Fruit fly (Drosophila melanogaster) whole organism, prepupa: ENCODE measurements around the gene Sulf1.

ENCODE experiments used
- Blimp-1 ChIP-seq: fragments of 200-800 bp; sonication (Bioruptor generic); optimal IDR thresholded peaks from 3 replicates; lab custom pipeline; 2017; ENCODE audit warnings: missing biosample characterization, missing genetic modification characterization, mild to moderate bottlenecking, moderate library complexity, missing genetic modification reagents
- CG10631 ChIP-seq: fragments of 200-800 bp; sonication (Bioruptor generic); optimal IDR thresholded peaks from 2 replicates; lab custom pipeline; 2016; ENCODE audit warnings: missing biosample characterization, missing genetic modification characterization
- CG10669 ChIP-seq: fragments of 200-800 bp; sonication (Bioruptor generic); optimal IDR thresholded peaks from 3 replicates; lab custom pipeline; 2018; ENCODE audit warnings: missing biosample characterization, mild to moderate bottlenecking, missing genetic modification characterization, moderate library complexity
- CG11294 ChIP-seq: fragments of 200-800 bp; sonication (Bioruptor generic); IDR thresholded peaks from 2 replicates; pipeline ENCODE4 v1.3.6; 2022; ENCODE audit warnings: missing biosample characterization, missing genetic modification characterization
- CG11762 ChIP-seq: fragments of 200-800 bp; sonication (Bioruptor generic); optimal IDR thresholded peaks from 3 replicates; lab custom pipeline; 2016; ENCODE audit warnings: missing biosample characterization, missing genetic modification characterization; ENCODE audit not compliant: insufficient read depth
- CG15336 ChIP-seq: fragments of 200-800 bp; sonication (Bioruptor generic); IDR thresholded peaks from 2 replicates; pipeline ENCODE4 v1.3.6; 2022; ENCODE audit warnings: missing biosample characterization, missing genetic modification characterization
- CG1621 ChIP-seq: fragments of 200-800 bp; sonication (Bioruptor generic); optimal IDR thresholded peaks from 3 replicates; lab custom pipeline; 2018; ENCODE audit warnings: missing biosample characterization, mild to moderate bottlenecking, missing genetic modification characterization
- CG3032 ChIP-seq: fragments of 200-800 bp; optimal IDR thresholded peaks from 2 replicates; lab custom pipeline; 2019; ENCODE audit warnings: missing biosample characterization, mild to moderate bottlenecking, missing genetic modification characterization, moderate library complexity
- CG31627 ChIP-seq: fragments of 200-800 bp; sonication (Bioruptor generic); optimal IDR thresholded peaks from 3 replicates; lab custom pipeline; 2016; ENCODE audit warnings: missing biosample characterization, missing genetic modification characterization
- CG32006 ChIP-seq: fragments of 200-800 bp; sonication (Bioruptor generic); optimal IDR thresholded peaks from 3 replicates; lab custom pipeline; 2017; ENCODE audit warnings: missing biosample characterization, mild to moderate bottlenecking, missing genetic modification characterization
- CG6276 ChIP-seq: fragments of 200-800 bp; sonication (Bioruptor generic); optimal IDR thresholded peaks from 2 replicates; lab custom pipeline; 2017; ENCODE audit warnings: missing biosample characterization, mild to moderate bottlenecking, missing genetic modification characterization
- CG6808 ChIP-seq: fragments of 200-800 bp; sonication (Bioruptor generic); optimal IDR thresholded peaks from 3 replicates; lab custom pipeline; 2017; ENCODE audit warnings: missing biosample characterization, missing genetic modification characterization, mild to moderate bottlenecking, moderate library complexity, missing genetic modification reagents
- CG8319 ChIP-seq: fragments of 200-800 bp; sonication (Bioruptor generic); optimal IDR thresholded peaks from 3 replicates; lab custom pipeline; 2016; ENCODE audit warnings: missing biosample characterization, missing genetic modification characterization
- CG8632 ChIP-seq: fragments of 200-800 bp; sonication (Bioruptor generic); optimal IDR thresholded peaks from 3 replicates; lab custom pipeline; 2016; ENCODE audit warnings: missing biosample characterization, missing genetic modification characterization
- Eip75B ChIP-seq: fragments of 200-800 bp; sonication (Bioruptor generic); optimal IDR thresholded peaks from 3 replicates; lab custom pipeline; 2016; ENCODE audit warnings: missing biosample characterization, missing genetic modification characterization
- Eip93F ChIP-seq: fragments of 200-800 bp; sonication (Bioruptor generic); optimal IDR thresholded peaks from 2 replicates; lab custom pipeline; 2016; ENCODE audit warnings: missing biosample characterization, mild to moderate bottlenecking, missing genetic modification characterization
- Ets21C ChIP-seq: fragments of 200-800 bp; sonication (Bioruptor generic); optimal IDR thresholded peaks from 3 replicates; lab custom pipeline; 2016; ENCODE audit warnings: missing biosample characterization, missing genetic modification characterization
- Ets96B ChIP-seq: fragments of 200-800 bp; optimal IDR thresholded peaks from 2 replicates; lab custom pipeline; 2019; ENCODE audit warnings: missing biosample characterization, mild to moderate bottlenecking, missing genetic modification characterization, moderate library complexity
- Gug ChIP-seq: fragments of 200-800 bp; sonication (Bioruptor generic); IDR thresholded peaks from 2 replicates; pipeline ENCODE4 v1.3.6; 2022; ENCODE audit warnings: missing biosample characterization, missing genetic modification characterization
- Hr39 ChIP-seq: fragments of 200-800 bp; sonication (Bioruptor generic); optimal IDR thresholded peaks from 2 replicates; lab custom pipeline; 2016; ENCODE audit warnings: missing biosample characterization, missing genetic modification characterization
- Hr4 ChIP-seq: fragments of 200-800 bp; sonication (Bioruptor generic); optimal IDR thresholded peaks from 3 replicates; lab custom pipeline; 2016; ENCODE audit warnings: missing biosample characterization, missing genetic modification characterization
- Lpt ChIP-seq: fragments of 200-800 bp; sonication (Bioruptor generic); optimal IDR thresholded peaks from 3 replicates; lab custom pipeline; 2016; ENCODE audit warnings: missing biosample characterization, missing genetic modification characterization
- OdsH ChIP-seq: fragments of 200-800 bp; sonication (Bioruptor generic); optimal IDR thresholded peaks from 3 replicates; lab custom pipeline; 2016; ENCODE audit warnings: missing biosample characterization, missing genetic modification characterization
- Sox14 ChIP-seq: fragments of 200-800 bp; sonication (Bioruptor generic); optimal IDR thresholded peaks from 3 replicates; lab custom pipeline; 2016; ENCODE audit warnings: missing biosample characterization, missing genetic modification characterization
- Sox15 ChIP-seq: fragments of 200-800 bp; sonication (Bioruptor generic); optimal IDR thresholded peaks from 3 replicates; lab custom pipeline; 2016; ENCODE audit warnings: missing biosample characterization, missing genetic modification characterization
- achi ChIP-seq: fragments of 200-800 bp; sonication (Bioruptor generic); optimal IDR thresholded peaks from 3 replicates; lab custom pipeline; 2016; ENCODE audit warnings: missing biosample characterization, missing genetic modification characterization
- acj6 ChIP-seq: fragments of 200-800 bp; sonication (Bioruptor generic); optimal IDR thresholded peaks from 3 replicates; lab custom pipeline; 2016; ENCODE audit warnings: missing biosample characterization, missing genetic modification characterization
- cyc ChIP-seq: fragments of 200-800 bp; sonication (Bioruptor generic); optimal IDR thresholded peaks from 3 replicates; lab custom pipeline; 2016; ENCODE audit warnings: missing biosample characterization, missing genetic modification characterization
- dac ChIP-seq: fragments of 200-800 bp; sonication (Bioruptor generic); optimal IDR thresholded peaks from 2 replicates; lab custom pipeline; 2017; ENCODE audit warnings: missing biosample characterization, mild to moderate bottlenecking, missing genetic modification characterization
- dsx ChIP-seq: fragments of 200-800 bp; optimal IDR thresholded peaks from 3 replicates; lab custom pipeline; 2019; ENCODE audit warnings: missing biosample characterization, mild to moderate bottlenecking, missing genetic modification characterization, moderate library complexity; ENCODE audit not compliant: poor library complexity, severe bottlenecking
- esn ChIP-seq: fragments of 200-800 bp; sonication (Bioruptor generic); optimal IDR thresholded peaks from 2 replicates; lab custom pipeline; 2016; ENCODE audit warnings: missing biosample characterization, mild to moderate bottlenecking, missing genetic modification characterization, moderate library complexity
- fd85E ChIP-seq: fragments of 200-800 bp; sonication (Bioruptor generic); optimal IDR thresholded peaks from 3 replicates; lab custom pipeline; 2016; ENCODE audit warnings: missing biosample characterization, missing genetic modification characterization
- fkh ChIP-seq: fragments of 200-800 bp; sonication (Bioruptor generic); optimal IDR thresholded peaks from 3 replicates; lab custom pipeline; 2017; ENCODE audit warnings: missing biosample characterization, mild to moderate bottlenecking, missing genetic modification characterization, moderate library complexity
- lz ChIP-seq: fragments of 200-800 bp; sonication (Bioruptor generic); optimal IDR thresholded peaks from 3 replicates; lab custom pipeline; 2016; ENCODE audit warnings: missing biosample characterization, missing genetic modification characterization
- pdm3 ChIP-seq: fragments of 200-800 bp; sonication (Bioruptor generic); optimal IDR thresholded peaks from 3 replicates; lab custom pipeline; 2016; ENCODE audit warnings: missing biosample characterization, missing genetic modification characterization
- salr ChIP-seq, 2 experiments: fragments of 200-800 bp; sonication (Bioruptor generic); optimal IDR thresholded peaks; 3 replicates each; lab custom pipeline; 2016 to 2018; ENCODE audit warnings: missing biosample characterization in 2 of 2, missing genetic modification characterization in 2 of 2, mild to moderate bottlenecking in 1 of 2
- spab ChIP-seq: fragments of 200-800 bp; sonication (Bioruptor generic); optimal IDR thresholded peaks from 2 replicates; lab custom pipeline; 2017; ENCODE audit warnings: missing biosample characterization, mild to moderate bottlenecking, missing genetic modification characterization, missing genetic modification reagents
- ss ChIP-seq, 2 experiments: fragments of 200-800 bp; sonication (Bioruptor generic); optimal IDR thresholded peaks; 2 replicates in 1 of 2; 3 replicates in 1 of 2; lab custom pipeline; 2017 to 2018; ENCODE audit warnings: mild to moderate bottlenecking in 2 of 2, missing biosample characterization in 2 of 2, missing genetic modification characterization in 2 of 2, moderate library complexity in 1 of 2
- topi ChIP-seq: fragments of 200-800 bp; sonication (Bioruptor generic); optimal IDR thresholded peaks from 3 replicates; lab custom pipeline; 2016; ENCODE audit warnings: missing biosample characterization, missing genetic modification characterization
- vri ChIP-seq: fragments of 200-800 bp; sonication (Bioruptor generic); optimal IDR thresholded peaks from 3 replicates; lab custom pipeline; 2016; ENCODE audit warnings: missing biosample characterization, mild to moderate bottlenecking, missing genetic modification characterization

Sulf1 gene

dm6 chr3R:16349111-16349655 lies 9.8 kb upstream of the Sulf1 start, which contains the start of the genes CG14879 and Manf (continued):
- no peak for TF ChIP-seq CG11294 (GFP tag; lab: Robert Waterston, UW)
- peak; percentile 97 for TF ChIP-seq CG1621 (tag; lab: Kevin White, UChicago)
- TF ChIP-seq Eip93F (GFP tag; lab: Kevin White, UChicago), result no peak
- no peak for TF ChIP-seq CG31627 (GFP tag; lab: Kevin White, UChicago)
- TF ChIP-seq CG6808 (GFP tag; lab: Kevin White, UChicago), result no peak

- TF ChIP-seq fd85E (GFP tag; lab: Kevin White, UChicago) (no peak), Sox15 (GFP tag; lab: Kevin White, UChicago) (no peak), CG6808 (GFP tag; lab: Kevin White, UChicago) (no peak), Gug (no peak), Eip93F (GFP tag; lab: Kevin White, UChicago) (no peak), CG1621 (tag; lab: Kevin White, UChicago) (no peak), Blimp-1 (GFP tag; lab: Kevin White, UChicago) (no peak), CG3032 (tag; lab: Kevin White, UChicago) (no peak), pdm3 (GFP tag; lab: Kevin White, UChicago) (no peak), acj6 (GFP tag; lab: Kevin White, UChicago) (no peak), CG8319 (GFP tag; lab: Kevin White, UChicago) (no peak), esn (no peak), CG10631 (GFP tag; lab: Kevin White, UChicago) (no peak), Lpt (GFP tag; lab: Kevin White, UChicago) (no peak), topi (GFP tag; lab: Kevin White, UChicago) (no peak), lz (GFP tag; lab: Kevin White, UChicago) (no peak), Sox14 (GFP tag; lab: Kevin White, UChicago) (no peak)
Measured at dm6 chr3R:16348289-16348688, 8.9 kb upstream of the Sulf1 start.

dm6 chr3R:16347626-16348264 lies 8.4 kb upstream of the Sulf1 start:
- TF ChIP-seq fkh (GFP tag; lab: Kevin White, UChicago) (peak; percentile 53), Ets96B (tag; lab: Kevin White, UChicago) (no peak)

dm6 chr3R:16341817-16342374 lies 2.5 kb upstream of the Sulf1 start, which contains the start of the genes SF2 and pad:
Gene SF2 (minus strand): TSS chr3R:16341988.
Gene pad (plus strand): TSS chr3R:16342318.
- TF ChIP-seq salr (GFP tag; optimal IDR thresholded peaks at IDR 0.05; lab: Kevin White, UChicago) (peak in 1 of 2 experiments; percentile 4), fkh (GFP tag; lab: Kevin White, UChicago) (peak; percentile 95), lz (GFP tag; lab: Kevin White, UChicago) (peak; percentile 86), topi (GFP tag; lab: Kevin White, UChicago) (peak; percentile 73), cyc (GFP tag; lab: Kevin White, UChicago) (peak; percentile 78), vri (peak; percentile 64), CG31627 (GFP tag; lab: Kevin White, UChicago) (peak; percentile 86), Eip75B (peak; percentile 82), CG6808 (GFP tag; lab: Kevin White, UChicago) (peak; percentile 70), dac (GFP tag; lab: Kevin White, UChicago) (no peak), ss (GFP tag; optimal IDR thresholded peaks at IDR 0.05; lab: Kevin White, UChicago) (peak in 1 of 2 experiments; percentile 75), Sox15 (GFP tag; lab: Kevin White, UChicago) (peak; percentile 69), spab (GFP tag; lab: Kevin White, UChicago) (no peak), achi (GFP tag; lab: Kevin White, UChicago) (no peak), dsx (peak; percentile 79), OdsH (GFP tag; lab: Kevin White, UChicago) (peak; percentile 78), Lpt (GFP tag; lab: Kevin White, UChicago) (peak; percentile 24), Ets21C (peak; percentile 80), CG15336 (GFP tag; lab: Robert Waterston, UW) (no peak), CG10669 (peak; percentile 56), Blimp-1 (GFP tag; lab: Kevin White, UChicago) (no peak), Gug (peak; percentile 23; the same call in 1 of the 2 replicates), CG8632 (GFP tag; lab: Kevin White, UChicago) (peak; percentile 68), CG6276 (GFP tag; lab: Kevin White, UChicago) (no peak), CG11762 (GFP tag; lab: Kevin White, UChicago) (peak; percentile 60), fd85E (GFP tag; lab: Kevin White, UChicago) (no peak), Ets96B (tag; lab: Kevin White, UChicago) (peak; percentile 59), Hr39 (GFP tag; lab: Kevin White, UChicago) (peak; percentile 85), CG32006 (no peak), Eip93F (GFP tag; lab: Kevin White, UChicago) (peak; percentile 67), Hr4 (GFP tag; lab: Kevin White, UChicago) (peak; percentile 81)
